Worm (Caenorhabditis elegans) whole organism, young adult: ENCODE measurements around the gene str-249.

Source experiments
- D2030.7 ChIP-seq: fragments of 200-800 bp; sonication (Bioruptor generic); IDR thresholded peaks from 2 replicates; pipeline ENCODE4 v1.3.6; 2022; ENCODE audit warnings: missing genetic modification reagents, missing genetic modification characterization, missing compliant biosample characterization
- F22D6.2 ChIP-seq: sonication (generic microtip); optimal IDR thresholded peaks from 2 replicates; lab custom pipeline; 2016; ENCODE audit warnings: mild to moderate bottlenecking, missing genetic modification characterization, missing compliant biosample characterization
- F39B2.1 ChIP-seq: fragments of 200-800 bp; sonication (Bioruptor generic); IDR thresholded peaks from 2 replicates; pipeline ENCODE4 v1.3.6; 2022; ENCODE audit warnings: missing genetic modification reagents, missing genetic modification characterization, missing compliant biosample characterization
- F55B11.4 ChIP-seq: sonication (generic microtip); optimal IDR thresholded peaks from 2 replicates; lab custom pipeline; 2016; ENCODE audit warnings: missing compliant biosample characterization, missing genetic modification characterization, borderline replicate concordance; ENCODE audit not compliant: insufficient read depth
- Y53F4B.3 ChIP-seq: fragments of 200-800 bp; sonication (Bioruptor generic); IDR thresholded peaks from 2 replicates; pipeline ENCODE4 v1.3.6; 2022; ENCODE audit warnings: missing genetic modification reagents, missing genetic modification characterization, missing compliant biosample characterization
- Y56A3A.18 ChIP-seq: fragments of 200-800 bp; sonication (Bioruptor generic); IDR thresholded peaks from 2 replicates; pipeline ENCODE4 v1.3.6; 2022; ENCODE audit warnings: missing genetic modification reagents, missing genetic modification characterization, missing compliant biosample characterization
- Y79H2A.3 ChIP-seq: fragments of 200-800 bp; sonication (Bioruptor generic); conservative IDR thresholded peaks from 2 replicates; pipeline ENCODE4 v1.3.6; 2022; ENCODE audit warnings: missing genetic modification reagents, missing genetic modification characterization, missing compliant biosample characterization
- akir-1 ChIP-seq: fragments of 200-800 bp; sonication (Bioruptor generic); optimal IDR thresholded peaks from 2 replicates; lab custom pipeline; 2018; ENCODE audit warnings: mild to moderate bottlenecking, missing genetic modification characterization, moderate library complexity, missing compliant biosample characterization
- ceh-40 ChIP-seq: fragments of 200-800 bp; sonication (Bioruptor generic); IDR thresholded peaks from 2 replicates; pipeline ENCODE4 v1.3.6; 2022; ENCODE audit warnings: missing genetic modification characterization, missing compliant biosample characterization
- ceh-79 ChIP-seq: sonication (generic microtip); optimal IDR thresholded peaks from 2 replicates; lab custom pipeline; 2017; ENCODE audit warnings: mild to moderate bottlenecking, missing genetic modification characterization, missing compliant biosample characterization
- ceh-91 ChIP-seq: fragments of 200-800 bp; sonication (Bioruptor generic); IDR thresholded peaks from 2 replicates; pipeline ENCODE4 v1.3.6; 2022; ENCODE audit warnings: missing genetic modification reagents, missing genetic modification characterization, missing compliant biosample characterization
- dpff-1 ChIP-seq: sonication (generic microtip); optimal IDR thresholded peaks from 2 replicates; lab custom pipeline; 2017; ENCODE audit warnings: mild to moderate bottlenecking, missing genetic modification characterization, missing compliant biosample characterization
- efl-1 ChIP-seq: fragments of 150-350 bp; optimal IDR thresholded peaks from 2 replicates; lab custom pipeline; 2014; ENCODE audit warnings: missing biosample characterization, missing genetic modification reagents, missing genetic modification characterization
- egl-18 ChIP-seq: fragments of 200-800 bp; sonication (Bioruptor generic); IDR thresholded peaks from 2 replicates; pipeline ENCODE4 v1.3.6; 2022; ENCODE audit warnings: missing genetic modification reagents, missing genetic modification characterization, missing compliant biosample characterization
- egl-44 ChIP-seq: fragments of 200-800 bp; sonication (Bioruptor generic); IDR thresholded peaks from 2 replicates; pipeline ENCODE4 v1.3.6; 2022; ENCODE audit warnings: missing genetic modification reagents, missing genetic modification characterization, missing compliant biosample characterization
- gei-17 ChIP-seq: fragments of 200-800 bp; sonication (Bioruptor generic); optimal IDR thresholded peaks from 2 replicates; lab custom pipeline; 2018; ENCODE audit warnings: mild to moderate bottlenecking, missing genetic modification characterization, missing compliant biosample characterization
- him-1 ChIP-seq: sonication (generic microtip); optimal IDR thresholded peaks from 2 replicates; lab custom pipeline; 2016; ENCODE audit warnings: missing genotype, missing genetic modification reagents, missing genetic modification characterization, missing compliant biosample characterization
- hrde-1 ChIP-seq: sonication (generic microtip); optimal IDR thresholded peaks from 2 replicates; lab custom pipeline; 2016; ENCODE audit warnings: missing genetic modification characterization, mild to moderate bottlenecking, missing compliant biosample characterization, moderate library complexity, missing genotype, missing genetic modification reagents, borderline replicate concordance
- hsf-1 ChIP-seq: fragments of 200-800 bp; sonication (Bioruptor generic); IDR thresholded peaks from 2 replicates; pipeline ENCODE4 v1.3.6; 2022; ENCODE audit warnings: missing genetic modification reagents, missing genetic modification characterization, missing compliant biosample characterization
- let-526 ChIP-seq: fragments of 200-800 bp; sonication (Bioruptor generic); IDR thresholded peaks from 2 replicates; pipeline ENCODE4 v1.3.6; 2022; ENCODE audit warnings: missing genetic modification reagents, missing genetic modification characterization, missing compliant biosample characterization
- let-607 ChIP-seq, 2 experiments: fragments of 200-800 bp in 1 of 2; sonication (Bioruptor generic) in 1 of 2; sonication (generic microtip) in 1 of 2; optimal IDR thresholded peaks; 2 replicates each; lab custom pipeline; 2016 to 2018; ENCODE audit warnings: mild to moderate bottlenecking in 2 of 2, missing compliant biosample characterization in 2 of 2, missing genetic modification characterization in 2 of 2, moderate library complexity in 2 of 2, missing genotype in 1 of 2
- lin-54 ChIP-seq: fragments of 200-800 bp; sonication (Bioruptor generic); optimal IDR thresholded peaks from 2 replicates; lab custom pipeline; 2018; ENCODE audit warnings: mild to moderate bottlenecking, missing genetic modification characterization, missing compliant biosample characterization
- lsy-27 ChIP-seq: sonication (generic microtip); optimal IDR thresholded peaks from 2 replicates; lab custom pipeline; 2017; ENCODE audit warnings: missing genetic modification characterization, mild to moderate bottlenecking, missing compliant biosample characterization, antibody characterized with exemption, missing genotype, borderline replicate concordance; ENCODE audit not compliant: insufficient read depth
- mcd-1 ChIP-seq: fragments of 200-800 bp; sonication (Bioruptor generic); IDR thresholded peaks from 2 replicates; pipeline ENCODE4 v1.3.6; 2022; ENCODE audit warnings: missing genetic modification reagents, missing genetic modification characterization, missing compliant biosample characterization
- nfya-1 ChIP-seq: sonication (generic microtip); optimal IDR thresholded peaks from 2 replicates; lab custom pipeline; 2017; ENCODE audit warnings: antibody characterized with exemption, missing compliant biosample characterization, missing genetic modification characterization, borderline replicate concordance; ENCODE audit not compliant: insufficient read depth
- nfyb-1 ChIP-seq: fragments of 200-800 bp; sonication (Bioruptor generic); IDR thresholded peaks from 2 replicates; pipeline ENCODE4 v1.3.6; 2022; ENCODE audit warnings: missing genetic modification reagents, missing genetic modification characterization, missing compliant biosample characterization
- nhr-80 ChIP-seq: sonication (generic microtip); optimal IDR thresholded peaks from 2 replicates; lab custom pipeline; 2016; ENCODE audit warnings: missing genetic modification characterization, missing compliant biosample characterization
- pha-4 ChIP-seq: fragments of 150-350 bp; sonication (generic microtip); optimal IDR thresholded peaks from 2 replicates; lab custom pipeline; 2014; ENCODE audit warnings: missing biosample characterization, missing genetic modification reagents, missing genetic modification characterization
- rpc-1 ChIP-seq, 2 experiments: fragments of 150-350 bp in 1 of 2; sonication (generic microtip) in 1 of 2; optimal IDR thresholded peaks; 2 replicates each; lab custom pipeline; 2014 to 2018; ENCODE audit warnings: missing biosample characterization in 1 of 2, missing genetic modification characterization in 1 of 2, missing genetic modification reagents in 1 of 2, missing genotype in 1 of 2
- sea-2 ChIP-seq: fragments of 200-800 bp; sonication (Bioruptor generic); IDR thresholded peaks from 2 replicates; pipeline ENCODE4 v1.3.6; 2022; ENCODE audit warnings: missing genetic modification characterization, missing compliant biosample characterization
- snpc-3.4 ChIP-seq: sonication (generic microtip); optimal IDR thresholded peaks from 2 replicates; lab custom pipeline; 2017; ENCODE audit warnings: missing genetic modification characterization, mild to moderate bottlenecking, missing compliant biosample characterization, antibody characterized with exemption, moderate library complexity, missing genotype, missing genetic modification reagents
- tbp1 ChIP-seq: fragments of 200-800 bp; sonication (Bioruptor generic); optimal IDR thresholded peaks from 2 replicates; lab custom pipeline; 2018; ENCODE audit warnings: mild to moderate bottlenecking, missing genetic modification characterization, missing compliant biosample characterization
- unc-62 ChIP-seq: fragments of 150-350 bp; optimal IDR thresholded peaks from 2 replicates; lab custom pipeline; 2014; ENCODE audit warnings: missing biosample characterization, missing genetic modification reagents, missing genetic modification characterization
- xnd-1 ChIP-seq: sonication (generic microtip); optimal IDR thresholded peaks from 2 replicates; lab custom pipeline; 2016; ENCODE audit warnings: missing genotype, missing genetic modification reagents, missing genetic modification characterization, missing compliant biosample characterization
- zim-3 ChIP-seq: sonication (generic microtip); optimal IDR thresholded peaks from 2 replicates; lab custom pipeline; 2017; ENCODE audit warnings: mild to moderate bottlenecking, missing genetic modification characterization, moderate library complexity, missing compliant biosample characterization
- ztf-18 ChIP-seq: sonication (generic microtip); optimal IDR thresholded peaks from 2 replicates; lab custom pipeline; 2016; ENCODE audit warnings: missing genotype, mild to moderate bottlenecking, missing genetic modification characterization, missing compliant biosample characterization
- ztf-26 ChIP-seq: sonication (generic microtip); optimal IDR thresholded peaks from 2 replicates; lab custom pipeline; 2017; ENCODE audit warnings: missing genetic modification characterization, missing compliant biosample characterization
- ztf-28 ChIP-seq: fragments of 200-800 bp; sonication (Bioruptor generic); IDR thresholded peaks from 2 replicates; pipeline ENCODE4 v1.3.6; 2022; ENCODE audit warnings: missing genetic modification reagents, missing genetic modification characterization, missing compliant biosample characterization

The str-249 gene

DNA sequence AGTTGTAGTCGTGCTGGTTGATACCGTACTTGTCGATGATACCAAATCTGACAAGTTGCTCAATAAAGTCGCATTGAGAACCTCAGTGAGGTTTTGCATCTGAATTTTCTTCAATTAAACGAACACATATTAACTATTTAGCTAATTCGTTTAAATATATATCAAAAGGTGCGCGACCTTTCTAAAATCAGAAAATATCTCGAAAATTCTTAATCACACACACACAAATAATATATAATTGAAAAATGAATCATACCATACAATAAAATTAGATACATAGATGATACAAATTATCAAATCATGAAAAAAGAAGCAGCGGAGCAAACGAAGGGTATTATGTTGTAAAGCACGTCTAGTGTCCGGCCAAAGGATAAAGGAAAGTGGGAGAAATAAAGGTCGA lies 41.6 kb upstream of the str-249 start, which contains the start of gene D2024.5:
Gene D2024.5, minus strand, starts transcription at position 101 of the 400 bp plus-strand sequence.
- TF ChIP-seq akir-1 (no peak), ceh-91 (GFP tag; lab: Robert Waterston, UW) (no peak), ztf-28 (GFP tag; lab: Robert Waterston, UW) (no peak)

DNA sequence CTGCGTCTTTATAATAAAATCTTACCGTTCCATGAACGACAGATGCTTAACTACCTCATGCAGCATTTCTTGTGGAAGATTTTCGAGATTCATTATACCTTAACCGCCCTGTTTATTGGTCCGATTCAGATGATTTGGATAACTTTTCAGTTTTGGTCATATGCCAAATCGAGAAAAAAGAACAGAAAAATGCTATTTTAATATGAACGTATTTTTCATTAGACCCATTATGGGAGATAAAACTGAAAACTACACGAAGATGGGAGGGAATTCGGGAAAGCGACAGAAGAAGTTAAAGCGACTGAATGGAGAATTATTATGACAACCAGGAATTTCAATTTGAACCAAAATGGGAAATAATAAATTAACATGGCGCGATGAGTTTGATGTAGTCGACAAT lies 40.4 kb upstream of the str-249 start, which contains the start of gene R13A1.10:
Gene R13A1.10, minus strand, starts transcription at position 101 of the 400 bp plus-strand sequence.
- TF ChIP-seq nfyb-1 (GFP tag; lab: Robert Waterston, UW) (no peak), D2030.7 (GFP tag; lab: Robert Waterston, UW) (no peak), dpff-1 (no peak), ceh-79 (tag; lab: Kevin White, UChicago) (no peak), sea-2 (GFP tag; lab: Robert Waterston, UW) (no peak), F39B2.1 (GFP tag; lab: Robert Waterston, UW) (no peak), let-607 (tag; optimal IDR thresholded peaks at IDR 0.05; lab: Kevin White, UChicago) (no peak), him-1 (tag; lab: Kevin White, UChicago) (no peak), Y79H2A.3 (no peak)

DNA sequence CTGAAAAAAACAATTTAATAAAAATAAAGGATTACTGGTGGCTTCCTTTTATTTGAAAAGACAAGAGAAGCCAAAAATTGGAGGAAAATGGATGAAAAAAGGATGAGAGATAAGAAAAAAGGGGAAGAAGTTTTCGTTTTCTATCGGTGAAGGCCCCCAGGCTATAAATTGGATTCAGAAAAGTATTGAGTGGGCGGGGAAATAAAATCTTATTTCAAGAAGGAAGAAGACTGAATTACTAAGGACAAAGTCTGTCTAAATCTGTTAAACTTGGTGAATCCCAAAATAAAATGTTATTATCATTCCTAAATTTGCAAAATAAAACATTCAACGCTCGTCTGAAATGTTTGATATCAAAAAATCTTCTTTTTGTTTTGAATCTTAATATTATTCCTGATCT lies 35.4 kb upstream of the str-249 start:
- TF ChIP-seq F55B11.4 (tag; lab: Kevin White, UChicago) (no peak), unc-62 (GFP tag; lab: Kevin White, UChicago) (no peak), lin-54 (GFP tag; lab: Kevin White, UChicago) (no peak), efl-1 (no peak), egl-44 (GFP tag; lab: Robert Waterston, UW) (no peak), egl-18 (no peak), ztf-18 (tag; lab: Kevin White, UChicago) (no peak), rpc-1 (optimal IDR thresholded peaks at IDR 0.05; lab: Kevin White, UChicago) (no peak), rpc-1 (tag; optimal IDR thresholded peaks at IDR 0.05; lab: Kevin White, UChicago) (no peak), let-526 (no peak), F22D6.2 (tag; lab: Kevin White, UChicago) (no peak), tbp1 (GFP tag; lab: Kevin White, UChicago) (no peak), mcd-1 (GFP tag; lab: Robert Waterston, UW) (no peak), nfya-1 (tag; lab: Kevin White, UChicago) (no peak)
- TF ChIP-seq, all 124 proteins: peak for 0

DNA sequence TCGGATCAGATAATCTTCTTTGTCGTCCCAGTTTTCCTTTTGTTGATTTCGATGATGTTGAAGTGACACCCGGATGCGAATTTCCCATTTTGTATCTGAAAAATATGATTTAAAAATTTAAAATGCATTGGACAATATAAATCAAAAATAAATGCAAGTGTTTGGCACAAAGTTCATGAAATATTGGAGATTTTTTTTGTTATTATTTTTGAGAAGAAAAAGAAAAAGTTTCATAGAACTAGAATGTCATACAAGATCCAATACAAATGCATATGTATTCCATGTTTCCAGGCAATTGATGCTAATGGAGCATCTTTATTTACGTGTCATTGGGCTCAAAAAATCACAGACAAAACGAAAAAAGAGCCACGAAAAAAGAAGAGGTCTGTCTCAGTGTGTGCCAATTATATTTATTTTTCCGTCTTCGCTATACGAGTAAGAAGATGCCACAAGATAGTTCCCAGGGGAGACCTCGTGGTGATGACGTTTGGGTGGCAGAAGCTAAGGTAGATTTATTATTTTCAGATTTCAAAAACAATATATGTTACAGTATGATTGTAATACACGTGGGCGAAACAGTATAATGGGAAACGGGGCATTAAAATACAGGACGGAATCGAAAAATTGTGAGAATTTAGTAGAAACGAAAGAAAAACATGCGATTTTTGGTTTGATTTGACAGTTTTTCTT lies 32.9 kb upstream of the str-249 start, which contains the start of the genes glb-23 and R13A1.1:
Gene glb-23, minus strand, starts transcription at position 101 of the 690 bp plus-strand sequence.
Gene R13A1.1, plus strand, starts transcription at position 640 of the 690 bp plus-strand sequence.
- TF ChIP-seq egl-44 (GFP tag; lab: Robert Waterston, UW) (no peak), lsy-27 (tag; lab: Kevin White, UChicago) (no peak), snpc-3.4 (tag; lab: Kevin White, UChicago) (no peak), pha-4 (tag; lab: Kevin White, UChicago) (no peak), zim-3 (tag; lab: Kevin White, UChicago) (no peak), Y53F4B.3 (no peak), ztf-26 (tag; lab: Kevin White, UChicago) (no peak), hrde-1 (tag; lab: Kevin White, UChicago) (no peak), ceh-40 (GFP tag; lab: Robert Waterston, UW) (no peak), Y56A3A.18 (GFP tag; lab: Robert Waterston, UW) (no peak), gei-17 (GFP tag; lab: Kevin White, UChicago) (no peak), hsf-1 (GFP tag; lab: Robert Waterston, UW) (no peak), xnd-1 (no peak), nhr-80 (tag; lab: Kevin White, UChicago) (no peak)
